Fruit fly (Drosophila melanogaster): Measurements from ENCODE around the gene t-Grip91.

dm6 chr2L:15762466-15762865 is 21.4 kb upstream of the t-Grip91 start, which contains the start of gene Gli:
- TF ChIP-seq h (GFP tag; optimal IDR thresholded peaks at IDR 0.05) (no peak), br (GFP tag; optimal IDR thresholded peaks at IDR 0.05) (no peak)

Measured in whole organism, wandering third instar larva.